Worm (Caenorhabditis elegans) whole organism, young adult: ENCODE measurements around the gene T28H10.1.

ENCODE experiments used
- C06A6.2 ChIP-seq: fragments of 200-800 bp; sonication (Bioruptor generic); conservative IDR thresholded peaks from 2 replicates; pipeline ENCODE4 v1.3.6; 2022; ENCODE audit warnings: missing genetic modification characterization, missing compliant biosample characterization
- Y53F4B.3 ChIP-seq: fragments of 200-800 bp; sonication (Bioruptor generic); IDR thresholded peaks from 2 replicates; pipeline ENCODE4 v1.3.6; 2022; ENCODE audit warnings: missing genetic modification reagents, missing genetic modification characterization, missing compliant biosample characterization
- ama-1 ChIP-seq, 3 experiments: fragments of 150-350 bp in 1 of 3; sonication (generic microtip) in 2 of 3; optimal IDR thresholded peaks; 2 replicates each; lab custom pipeline; 2014 to 2018; ENCODE audit warnings: missing biosample characterization in 2 of 3, missing genetic modification characterization in 2 of 3, missing genetic modification reagents in 2 of 3
- dpl-1 ChIP-seq: fragments of 150-350 bp; optimal IDR thresholded peaks from 2 replicates; lab custom pipeline; 2014; ENCODE audit warnings: missing biosample characterization, missing genetic modification reagents, missing genetic modification characterization
- pha-4 ChIP-seq: fragments of 150-350 bp; sonication (generic microtip); optimal IDR thresholded peaks from 2 replicates; lab custom pipeline; 2014; ENCODE audit warnings: missing biosample characterization, missing genetic modification reagents, missing genetic modification characterization
- repo-1 ChIP-seq: sonication (generic microtip); optimal IDR thresholded peaks from 2 replicates; lab custom pipeline; 2017; ENCODE audit warnings: mild to moderate bottlenecking, missing genetic modification characterization, missing compliant biosample characterization

DNA sequence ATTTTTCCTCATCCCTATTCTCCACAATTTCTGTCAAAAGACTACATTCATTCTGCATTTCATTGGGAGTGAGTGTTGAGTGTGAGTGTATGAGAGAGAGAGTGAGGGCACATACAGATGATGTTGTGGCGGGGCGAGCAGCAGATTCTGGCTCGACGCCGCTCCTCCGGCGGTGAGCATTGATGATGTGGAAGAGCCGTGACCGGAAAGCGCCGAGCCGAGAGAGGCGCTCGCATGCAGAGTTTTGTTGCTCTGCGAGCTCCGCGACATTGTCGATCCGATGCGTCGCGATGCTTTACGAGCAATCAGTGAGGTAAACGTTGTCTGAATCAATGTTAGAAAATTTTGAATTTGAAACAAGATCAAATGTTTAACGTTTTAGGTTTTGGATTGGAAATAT is 47.9 kb upstream of the T28H10.1 start:
- TF ChIP-seq ama-1 (optimal IDR thresholded peaks at IDR 0.05; lab: Kevin White, UChicago) (no peak), ama-1 (GFP tag; optimal IDR thresholded peaks at IDR 0.05; lab: Kevin White, UChicago) (no peak), Y53F4B.3 (GFP tag; lab: Robert Waterston, UW) (no peak), pha-4 (tag; lab: Kevin White, UChicago) (no peak), C06A6.2 (GFP tag; lab: Robert Waterston, UW) (no peak), dpl-1 (GFP tag; lab: Kevin White, UChicago) (no peak), repo-1 (tag; lab: Kevin White, UChicago) (no peak)
